Worm (Caenorhabditis elegans) whole organism, L3 larva: ENCODE results near the gene F52G3.5.
A peak's percentile ranks its signal among the peaks of the same experiment; 100 is the strongest.

Experiments
- R02D3.7 ChIP-seq: fragments of 150-350 bp; optimal IDR thresholded peaks from 2 replicates; lab custom pipeline; 2014; ENCODE audit warnings: missing biosample characterization, missing genetic modification characterization
- aly-2 ChIP-seq: fragments of 150-350 bp; optimal IDR thresholded peaks from 2 replicates; lab custom pipeline; 2014; ENCODE audit warnings: missing biosample characterization, missing genetic modification characterization
- ama-1 ChIP-seq: fragments of 150-350 bp; optimal IDR thresholded peaks from 2 replicates; lab custom pipeline; 2018
- ceh-28 ChIP-seq: fragments of 150-350 bp; optimal IDR thresholded peaks from 2 replicates; lab custom pipeline; 2014; ENCODE audit warnings: missing biosample characterization, missing genetic modification reagents, missing genetic modification characterization
- ceh-82 ChIP-seq: fragments of 150-350 bp; optimal IDR thresholded peaks from 2 replicates; lab custom pipeline; 2014; ENCODE audit warnings: missing biosample characterization, missing genetic modification characterization
- daf-12 ChIP-seq: fragments of 150-350 bp; optimal IDR thresholded peaks from 2 replicates; lab custom pipeline; 2014; ENCODE audit warnings: missing biosample characterization, missing genetic modification reagents, missing genetic modification characterization
- egl-27 ChIP-seq: sonication (generic microtip); optimal IDR thresholded peaks from 4 replicates; lab custom pipeline; 2017; ENCODE audit warnings: missing biosample characterization, missing genetic modification reagents, missing genetic modification characterization
- egl-5 ChIP-seq: fragments of 150-350 bp; optimal IDR thresholded peaks from 2 replicates; lab custom pipeline; 2017; ENCODE audit warnings: missing biosample characterization, missing genetic modification reagents, missing genetic modification characterization, inconsistent platforms
- elt-1 ChIP-seq: fragments of 150-350 bp; optimal IDR thresholded peaks from 2 replicates; lab custom pipeline; 2014; ENCODE audit warnings: missing biosample characterization, missing genetic modification characterization
- elt-2 ChIP-seq: sonication (generic microtip); optimal IDR thresholded peaks from 2 replicates; lab custom pipeline; 2016; ENCODE audit warnings: missing genetic modification reagents, mild to moderate bottlenecking, missing genetic modification characterization, missing compliant biosample characterization
- elt-3 ChIP-seq, 3 experiments: fragments of 150-350 bp in 1 of 3; sonication (generic microtip) in 2 of 3; optimal IDR thresholded peaks; 2 replicates in 2 of 3; 4 replicates in 1 of 3; lab custom pipeline; 2014 to 2017; ENCODE audit warnings: missing biosample characterization in 3 of 3, missing genetic modification characterization in 3 of 3
- eor-1 ChIP-seq, 2 experiments: fragments of 150-350 bp; optimal IDR thresholded peaks; 2 replicates each; lab custom pipeline; 2014 to 2018; ENCODE audit warnings: missing biosample characterization in 2 of 2, missing genetic modification characterization in 2 of 2
- fkh-10 ChIP-seq: sonication (generic microtip); optimal IDR thresholded peaks from 2 replicates; lab custom pipeline; 2017; ENCODE audit warnings: missing biosample characterization, missing genetic modification reagents, missing genetic modification characterization
- fos-1 ChIP-seq: fragments of 150-350 bp; optimal IDR thresholded peaks from 2 replicates; lab custom pipeline; 2014; ENCODE audit warnings: missing biosample characterization, missing genetic modification characterization
- jun-1 ChIP-seq: fragments of 150-350 bp; optimal IDR thresholded peaks from 2 replicates; lab custom pipeline; 2014; ENCODE audit warnings: missing biosample characterization, missing genetic modification reagents, missing genetic modification characterization
- lin-15B ChIP-seq: fragments of 150-350 bp; optimal IDR thresholded peaks from 2 replicates; lab custom pipeline; 2014; ENCODE audit warnings: missing biosample characterization, missing genetic modification characterization
- lin-39 ChIP-seq: fragments of 150-350 bp; optimal IDR thresholded peaks from 2 replicates; lab custom pipeline; 2018; ENCODE audit warnings: missing biosample characterization, missing genetic modification reagents, missing genetic modification characterization
- lsy-12 ChIP-seq: sonication (generic microtip); optimal IDR thresholded peaks from 2 replicates; lab custom pipeline; 2016; ENCODE audit warnings: mild to moderate bottlenecking, missing genetic modification characterization, missing compliant biosample characterization
- mdl-1 ChIP-seq: fragments of 150-350 bp; optimal IDR thresholded peaks from 2 replicates; lab custom pipeline; 2014; ENCODE audit warnings: missing biosample characterization, missing genetic modification characterization
- nfya-1 ChIP-seq: sonication (generic microtip); optimal IDR thresholded peaks from 2 replicates; lab custom pipeline; 2017; ENCODE audit warnings: missing genetic modification characterization, mild to moderate bottlenecking, missing compliant biosample characterization, antibody characterized with exemption, moderate library complexity; ENCODE audit not compliant: insufficient read depth
- nhr-237 ChIP-seq: fragments of 150-350 bp; optimal IDR thresholded peaks from 2 replicates; lab custom pipeline; 2014; ENCODE audit warnings: missing biosample characterization, missing genetic modification characterization
- nhr-25 ChIP-seq: sonication (generic microtip); optimal IDR thresholded peaks from 2 replicates; lab custom pipeline; 2017; ENCODE audit warnings: missing biosample characterization, missing genetic modification characterization
- nhr-28 ChIP-seq: fragments of 150-350 bp; optimal IDR thresholded peaks from 2 replicates; lab custom pipeline; 2014; ENCODE audit warnings: missing biosample characterization, missing genetic modification characterization
- nhr-43 ChIP-seq: sonication (generic microtip); optimal IDR thresholded peaks from 2 replicates; lab custom pipeline; 2016; ENCODE audit warnings: mild to moderate bottlenecking, missing genetic modification characterization, missing compliant biosample characterization; ENCODE audit not compliant: poor library complexity, severe bottlenecking
- nhr-76 ChIP-seq: fragments of 150-350 bp; sonication (generic microtip); optimal IDR thresholded peaks from 5 replicates; lab custom pipeline; 2014; ENCODE audit warnings: missing biosample characterization, missing genetic modification characterization
- pha-4 ChIP-seq: fragments of 150-350 bp; optimal IDR thresholded peaks from 2 replicates; lab custom pipeline; 2014; ENCODE audit warnings: missing biosample characterization, missing genetic modification reagents, missing genetic modification characterization
- pqm-1 ChIP-seq: fragments of 150-350 bp; optimal IDR thresholded peaks from 2 replicates; lab custom pipeline; 2017; ENCODE audit warnings: missing biosample characterization, missing genetic modification characterization, inconsistent platforms
- skn-1 ChIP-seq: fragments of 150-350 bp; optimal IDR thresholded peaks from 2 replicates; lab custom pipeline; 2014; ENCODE audit warnings: missing biosample characterization, missing genetic modification characterization
- zag-1 ChIP-seq: fragments of 150-350 bp; optimal IDR thresholded peaks from 2 replicates; lab custom pipeline; 2014; ENCODE audit warnings: missing biosample characterization, missing genetic modification characterization

The F52G3.5 gene

ce11 chrX:16998981-16999380 lies 23.0 kb upstream of the F52G3.5 start:
- TF ChIP-seq nfya-1 (peak; percentile 74), lin-39 (peak; percentile 12), ceh-82 (tag; lab: Kevin White, UChicago) (no peak), nhr-43 (tag; lab: Kevin White, UChicago) (no peak)
- TF ChIP-seq, all 47 proteins: peak for 2

ce11 chrX:16998003-16998402 lies 22.1 kb upstream of the F52G3.5 start:
- TF ChIP-seq nhr-25 (tag; lab: Kevin White, UChicago) (peak; percentile 67), pha-4 (no peak)

ce11 chrX:16995886-16996283 lies 19.9 kb upstream of the F52G3.5 start:
- no peak for TF ChIP-seq R02D3.7 (tag; lab: Kevin White, UChicago)
- TF ChIP-seq elt-2 (tag; lab: Kevin White, UChicago) = peak; percentile 70
- TF ChIP-seq egl-27 (tag; lab: Kevin White, UChicago) = no peak
- TF ChIP-seq ama-1 = no peak
- peak; percentile 74 for TF ChIP-seq pha-4
- peak; percentile 63 for TF ChIP-seq pqm-1 (tag; lab: Kevin White, UChicago)

ce11 chrX:16995149-16995885 lies 19.4 kb upstream of the F52G3.5 start:
- TF ChIP-seq elt-2 (tag; lab: Kevin White, UChicago) = peak; percentile 12
- TF ChIP-seq elt-3 (tag; optimal IDR thresholded peaks at IDR 0.05; lab: Kevin White, UChicago) = no peak

ce11 chrX:16994417-16994816 lies 18.5 kb upstream of the F52G3.5 start:
- TF ChIP-seq ceh-28 (tag; lab: Kevin White, UChicago) (no peak), elt-2 (tag; lab: Kevin White, UChicago) (peak; percentile 12), pha-4 (peak; percentile 66)
- TF ChIP-seq, all 47 proteins: peak for 2

ce11 chrX:16993524-16993923 lies 17.6 kb upstream of the F52G3.5 start:
- TF ChIP-seq zag-1 (tag; lab: Kevin White, UChicago) (no peak), eor-1 (tag; optimal IDR thresholded peaks at IDR 0.05; lab: Kevin White, UChicago) (no peak), nhr-25 (tag; lab: Kevin White, UChicago) (peak; percentile 57), lin-39 (no peak), nhr-28 (tag; lab: Kevin White, UChicago) (no peak)

- TF ChIP-seq zag-1 (tag; lab: Kevin White, UChicago) (peak; percentile 16), mdl-1 (tag; lab: Kevin White, UChicago) (no peak), fos-1 (tag; lab: Kevin White, UChicago) (no peak), nfya-1 (peak; percentile 27), egl-5 (peak; percentile 15)
Measured at ce11 chrX:16991437-16991836, 15.5 kb upstream of the F52G3.5 start.

- TF ChIP-seq nhr-43 (tag; lab: Kevin White, UChicago) (no peak), fos-1 (tag; lab: Kevin White, UChicago) (no peak), nfya-1 (no peak), nhr-28 (tag; lab: Kevin White, UChicago) (no peak), lin-39 (peak; percentile 47), egl-5 (peak; percentile 34), jun-1 (tag; lab: Kevin White, UChicago) (no peak), elt-3 (tag; optimal IDR thresholded peaks at IDR 0.05; lab: Kevin White, UChicago) (no peak), nhr-237 (tag; lab: Kevin White, UChicago) (no peak)
Measured at ce11 chrX:16988367-16988766, 12.4 kb upstream of the F52G3.5 start.

ce11 chrX:16978308-16978707 lies 2.4 kb upstream of the F52G3.5 start, which contains the start of gene mbl-1:
mbl-1 (plus strand) TSS chrX:16978608.
- no peak for TF ChIP-seq ceh-82 (tag; lab: Kevin White, UChicago)
- TF ChIP-seq egl-27 (tag; lab: Kevin White, UChicago) = no peak
- no peak for TF ChIP-seq nhr-76 (tag; lab: Kevin White, UChicago)
- no peak for TF ChIP-seq lin-15B (tag; lab: Kevin White, UChicago)
- TF ChIP-seq fkh-10 (GFP tag; lab: Kevin White, UChicago) = no peak
- no peak for TF ChIP-seq skn-1
- no peak for TF ChIP-seq ama-1
- TF ChIP-seq elt-1 = no peak
- no peak for TF ChIP-seq zag-1 (tag; lab: Kevin White, UChicago)
- no peak for TF ChIP-seq lsy-12
- no peak for TF ChIP-seq aly-2 (tag; lab: Kevin White, UChicago)
- TF ChIP-seq daf-12 (tag; lab: Kevin White, UChicago) = no peak
- TF ChIP-seq, all 47 proteins: peak for 0
